Fruit fly (Drosophila melanogaster) whole organism, embryonic: ENCODE measurements around the gene m-cup.
A peak's percentile ranks its signal among the peaks of the same experiment; 100 is the strongest.

ENCODE experiments used
- Abd-B ChIP-seq: fragments of 200-800 bp; sonication (Bioruptor generic); optimal IDR thresholded peaks from 2 replicates; lab custom pipeline; 2018; ENCODE audit warnings: missing biosample characterization, mild to moderate bottlenecking, missing genetic modification characterization, moderate library complexity
- Bdp1 ChIP-seq: fragments of 200-800 bp; sonication (Bioruptor generic); optimal IDR thresholded peaks from 3 replicates; lab custom pipeline; 2016; ENCODE audit warnings: missing biosample characterization, missing genetic modification characterization
- CG10431 ChIP-seq: fragments of 200-800 bp; sonication (Bioruptor generic); optimal IDR thresholded peaks from 3 replicates; lab custom pipeline; 2018; ENCODE audit warnings: missing biosample characterization, mild to moderate bottlenecking, missing genetic modification characterization
- CG10565 ChIP-seq: fragments of 200-800 bp; sonication (Bioruptor generic); optimal IDR thresholded peaks from 3 replicates; lab custom pipeline; 2016; ENCODE audit warnings: missing biosample characterization, mild to moderate bottlenecking, missing genetic modification characterization
- CG11723 ChIP-seq: fragments of 200-800 bp; sonication (Bioruptor generic); optimal IDR thresholded peaks from 2 replicates; lab custom pipeline; 2017; ENCODE audit warnings: missing biosample characterization, mild to moderate bottlenecking, missing genetic modification characterization
- CG12071 ChIP-seq: fragments of 200-800 bp; sonication (Bioruptor generic); optimal IDR thresholded peaks from 3 replicates; lab custom pipeline; 2018; ENCODE audit warnings: missing biosample characterization, mild to moderate bottlenecking, missing genetic modification characterization
- CG12769 ChIP-seq: fragments of 200-800 bp; sonication (Bioruptor generic); optimal IDR thresholded peaks from 2 replicates; lab custom pipeline; 2019; ENCODE audit warnings: missing biosample characterization, mild to moderate bottlenecking, missing genetic modification characterization, moderate library complexity
- CG15514 ChIP-seq: fragments of 200-800 bp; sonication (Bioruptor generic); optimal IDR thresholded peaks from 3 replicates; lab custom pipeline; 2017; ENCODE audit warnings: missing biosample characterization, missing genetic modification characterization, mild to moderate bottlenecking, moderate library complexity, missing genetic modification reagents
- CG17186 ChIP-seq: fragments of 200-800 bp; sonication (Bioruptor generic); optimal IDR thresholded peaks from 3 replicates; lab custom pipeline; 2017; ENCODE audit warnings: missing biosample characterization, missing genetic modification reagents, missing genetic modification characterization
- CG17829 ChIP-seq: fragments of 200-800 bp; optimal IDR thresholded peaks from 2 replicates; lab custom pipeline; 2019; ENCODE audit warnings: missing biosample characterization, mild to moderate bottlenecking, missing genetic modification characterization, moderate library complexity
- CG3065 ChIP-seq: fragments of 200-800 bp; sonication (Bioruptor generic); optimal IDR thresholded peaks from 2 replicates; lab custom pipeline; 2016; ENCODE audit warnings: missing biosample characterization, missing genetic modification characterization
- CG32532 ChIP-seq: fragments of 200-800 bp; sonication (Bioruptor generic); IDR thresholded peaks from 2 replicates; pipeline ENCODE4 v1.3.6; 2022; ENCODE audit warnings: missing biosample characterization, missing genetic modification characterization
- CG34422 ChIP-seq: fragments of 200-800 bp; sonication (Bioruptor generic); IDR thresholded peaks from 3 replicates; pipeline ENCODE4 v1.3.6; 2022; ENCODE audit warnings: missing biosample characterization, missing genetic modification characterization
- CG6765 ChIP-seq: fragments of 200-800 bp; sonication (Bioruptor generic); optimal IDR thresholded peaks from 3 replicates; lab custom pipeline; 2017; ENCODE audit warnings: missing biosample characterization, mild to moderate bottlenecking, missing genetic modification characterization
- CG6813 ChIP-seq: fragments of 200-800 bp; sonication (Bioruptor generic); optimal IDR thresholded peaks from 2 replicates; lab custom pipeline; 2017; ENCODE audit warnings: missing biosample characterization, missing genetic modification characterization, mild to moderate bottlenecking, moderate library complexity, missing genetic modification reagents
- CG7786 ChIP-seq: fragments of 200-800 bp; sonication (Bioruptor generic); optimal IDR thresholded peaks from 2 replicates; lab custom pipeline; 2016; ENCODE audit warnings: missing biosample characterization, missing genetic modification characterization
- CG7839 ChIP-seq: fragments of 200-800 bp; sonication (Bioruptor generic); optimal IDR thresholded peaks from 3 replicates; lab custom pipeline; 2018; ENCODE audit warnings: missing biosample characterization, mild to moderate bottlenecking, missing genetic modification characterization, moderate library complexity
- CG9215 ChIP-seq: fragments of 200-800 bp; sonication (Bioruptor generic); IDR thresholded peaks from 2 replicates; pipeline ENCODE4 v1.3.6; 2022; ENCODE audit warnings: missing biosample characterization, missing genetic modification characterization
- D ChIP-seq, 2 experiments: fragments of 200-800 bp in 1 of 2; fragments of >200 bp in 1 of 2; sonication (Bioruptor generic) in 1 of 2; optimal IDR thresholded peaks; 2 replicates in 1 of 2; 3 replicates in 1 of 2; lab custom pipeline; 2017; ENCODE audit warnings: mild to moderate bottlenecking in 1 of 2, missing biosample characterization in 1 of 2, missing genetic modification characterization in 1 of 2, missing genetic modification reagents in 1 of 2
- Elba2 ChIP-seq: fragments of 200-800 bp; sonication (Bioruptor generic); optimal IDR thresholded peaks from 3 replicates; lab custom pipeline; 2016; ENCODE audit warnings: missing biosample characterization, missing genetic modification characterization
- Gug ChIP-seq: fragments of 200-800 bp; sonication (Bioruptor generic); IDR thresholded peaks from 4 replicates; pipeline ENCODE4 v1.3.6; 2022; ENCODE audit warnings: missing biosample characterization, missing genetic modification characterization
- Hand ChIP-seq: fragments of 200-800 bp; sonication (Bioruptor generic); optimal IDR thresholded peaks from 2 replicates; lab custom pipeline; 2017; ENCODE audit warnings: mild to moderate bottlenecking, missing biosample characterization, missing genetic modification reagents, missing genetic modification characterization
- Hey ChIP-seq: fragments of 200-800 bp; sonication (Bioruptor generic); optimal IDR thresholded peaks from 3 replicates; lab custom pipeline; 2018; ENCODE audit warnings: missing biosample characterization, mild to moderate bottlenecking, missing genetic modification characterization
- Hmr ChIP-seq: fragments of 200-800 bp; sonication (Bioruptor generic); optimal IDR thresholded peaks from 3 replicates; lab custom pipeline; 2017; ENCODE audit warnings: mild to moderate bottlenecking, missing biosample characterization, missing genetic modification reagents, missing genetic modification characterization
- Hr78 ChIP-seq, 2 experiments: fragments of 200-800 bp in 1 of 2; fragments of >200 bp in 1 of 2; sonication (Bioruptor generic) in 1 of 2; optimal IDR thresholded peaks; 2 replicates each; lab custom pipeline; 2017 to 2019; ENCODE audit warnings: missing biosample characterization in 2 of 2, missing genetic modification characterization in 2 of 2, mild to moderate bottlenecking in 1 of 2, moderate library complexity in 1 of 2
- Meics ChIP-seq: fragments of 200-800 bp; sonication (Bioruptor generic); optimal IDR thresholded peaks from 2 replicates; lab custom pipeline; 2017; ENCODE audit warnings: missing biosample characterization, mild to moderate bottlenecking, missing genetic modification characterization
- Mrtf ChIP-seq: fragments of 200-800 bp; sonication (Bioruptor generic); IDR thresholded peaks from 3 replicates; pipeline ENCODE4 v1.3.6; 2022; ENCODE audit warnings: missing biosample characterization, missing genetic modification characterization
- Optix ChIP-seq: fragments of 200-800 bp; sonication (Bioruptor generic); IDR thresholded peaks from 3 replicates; pipeline ENCODE4 v1.3.6; 2022; ENCODE audit warnings: missing biosample characterization, missing genetic modification characterization
- Sry-β ChIP-seq: fragments of 200-800 bp; sonication (Bioruptor generic); optimal IDR thresholded peaks from 2 replicates; lab custom pipeline; 2018; ENCODE audit warnings: missing biosample characterization, mild to moderate bottlenecking, missing genetic modification characterization, moderate library complexity
- Trl ChIP-seq, 3 experiments: fragments of >200 bp in 2 of 3; fragments of 200-800 bp in 1 of 3; sonication (Bioruptor generic) in 1 of 3; optimal IDR thresholded peaks; 2 replicates in 1 of 3; 3 replicates in 2 of 3; lab custom pipeline; 2016 to 2017; ENCODE audit warnings: missing biosample characterization in 1 of 3, missing genetic modification characterization in 1 of 3
- al ChIP-seq: fragments of 200-800 bp; sonication (Bioruptor generic); IDR thresholded peaks from 2 replicates; pipeline ENCODE4 v1.3.6; 2022; ENCODE audit warnings: missing biosample characterization, missing genetic modification characterization
- az2 ChIP-seq: fragments of 200-800 bp; sonication (Bioruptor generic); optimal IDR thresholded peaks from 3 replicates; lab custom pipeline; 2016; ENCODE audit warnings: missing biosample characterization, missing genetic modification characterization
- bowl ChIP-seq: fragments of 200-800 bp; sonication (Bioruptor generic); IDR thresholded peaks from 2 replicates; pipeline ENCODE4 v1.3.6; 2022; ENCODE audit warnings: missing biosample characterization, missing genetic modification characterization
- crc ChIP-seq: fragments of 200-800 bp; sonication (Bioruptor generic); optimal IDR thresholded peaks from 2 replicates; lab custom pipeline; 2016; ENCODE audit warnings: missing biosample characterization, missing genetic modification characterization
- fd96Cb ChIP-seq: fragments of 200-800 bp; sonication (Bioruptor generic); optimal IDR thresholded peaks from 2 replicates; lab custom pipeline; 2018; ENCODE audit warnings: missing biosample characterization, mild to moderate bottlenecking, missing genetic modification characterization, moderate library complexity
- gem ChIP-seq: fragments of 200-800 bp; sonication (Bioruptor generic); optimal IDR thresholded peaks from 2 replicates; lab custom pipeline; 2019; ENCODE audit warnings: missing biosample characterization, mild to moderate bottlenecking, missing genetic modification characterization, moderate library complexity
- gro ChIP-seq: fragments of 200-800 bp; sonication (Bioruptor generic); optimal IDR thresholded peaks from 2 replicates; lab custom pipeline; 2016; ENCODE audit warnings: missing biosample characterization, missing genetic modification characterization
- ham ChIP-seq: fragments of 200-800 bp; sonication (Bioruptor generic); IDR thresholded peaks from 2 replicates; pipeline ENCODE4 v1.3.6; 2022; ENCODE audit warnings: missing biosample characterization, missing genetic modification characterization
- nom ChIP-seq: fragments of 200-800 bp; sonication (Bioruptor generic); optimal IDR thresholded peaks from 2 replicates; lab custom pipeline; 2017; ENCODE audit warnings: missing biosample characterization, missing genetic modification characterization, mild to moderate bottlenecking, moderate library complexity, missing genetic modification reagents
- ranshi ChIP-seq: fragments of 200-800 bp; sonication (Bioruptor generic); IDR thresholded peaks from 2 replicates; pipeline ENCODE4 v1.3.6; 2022; ENCODE audit warnings: missing biosample characterization, missing genetic modification characterization
- repo ChIP-seq: fragments of 200-800 bp; sonication (Bioruptor generic); optimal IDR thresholded peaks from 2 replicates; lab custom pipeline; 2016; ENCODE audit warnings: missing biosample characterization, missing genetic modification characterization
- sisA ChIP-seq: fragments of 200-800 bp; sonication (Bioruptor generic); IDR thresholded peaks from 2 replicates; pipeline ENCODE4 v1.3.6; 2022; ENCODE audit warnings: missing biosample characterization, missing genetic modification characterization
- slbo ChIP-seq: fragments of 200-800 bp; sonication (Bioruptor generic); IDR thresholded peaks from 2 replicates; pipeline ENCODE4 v1.3.6; 2022; ENCODE audit warnings: missing biosample characterization, missing genetic modification characterization
- ttk ChIP-seq: fragments of 200-800 bp; sonication (Bioruptor generic); IDR thresholded peaks from 2 replicates; pipeline ENCODE4 v2.1.2; 2022; ENCODE audit warnings: missing biosample characterization, missing genetic modification characterization
- tx ChIP-seq: fragments of 200-800 bp; sonication (Bioruptor generic); optimal IDR thresholded peaks from 2 replicates; lab custom pipeline; 2016; ENCODE audit warnings: missing biosample characterization, missing genetic modification characterization
- unc-4 ChIP-seq: fragments of 200-800 bp; sonication (Bioruptor generic); IDR thresholded peaks from 2 replicates; pipeline ENCODE4 v1.3.6; 2022; ENCODE audit warnings: missing biosample characterization, missing genetic modification characterization; ENCODE audit not compliant: partially characterized antibody
- vnd ChIP-seq: fragments of 200-800 bp; sonication (Bioruptor generic); IDR thresholded peaks from 3 replicates; pipeline ENCODE4 v1.3.6; 2022; ENCODE audit warnings: missing biosample characterization, missing genetic modification characterization; ENCODE audit not compliant: partially characterized antibody
- wor ChIP-seq: fragments of 200-800 bp; sonication (Bioruptor generic); IDR thresholded peaks from 2 replicates; pipeline ENCODE4 v1.3.6; 2022; ENCODE audit warnings: missing biosample characterization, missing genetic modification characterization
- zen ChIP-seq: fragments of 200-800 bp; sonication (Bioruptor generic); optimal IDR thresholded peaks from 3 replicates; lab custom pipeline; 2018; ENCODE audit warnings: missing biosample characterization, mild to moderate bottlenecking, missing genetic modification characterization, moderate library complexity

The m-cup gene

dm6 chr3R:17149080-17149746, at the start of gene m-cup, which contains the start of gene Det (continued):
- TF ChIP-seq CG11723 (GFP tag; lab: Kevin White, UChicago) (no peak), slbo (GFP tag; lab: Robert Waterston, UW) (no peak), Hand (GFP tag; lab: Kevin White, UChicago) (no peak), CG10431 (GFP tag; lab: Kevin White, UChicago) (no peak), CG15514 (GFP tag; lab: Kevin White, UChicago) (peak; percentile 32), gro (GFP tag; lab: Kevin White, UChicago) (no peak), CG32532 (GFP tag; lab: Robert Waterston, UW) (0 out of 2 replicates have a peak, but pooled peaks have one; percentile 7), gem (tag; lab: Kevin White, UChicago) (peak; percentile 29), Abd-B (GFP tag; lab: Kevin White, UChicago) (no peak), wor (GFP tag; lab: Robert Waterston, UW) (no peak), Optix (GFP tag; lab: Robert Waterston, UW) (no peak), repo (GFP tag; lab: Kevin White, UChicago) (no peak), CG34422 (peak; percentile 51; the same call in 1 of the 3 replicates), Mrtf (no peak), fd96Cb (tag; lab: Kevin White, UChicago) (no peak), ham (GFP tag; lab: Robert Waterston, UW) (no peak), Sry-β (peak; percentile 18), D (optimal IDR thresholded peaks at IDR 0.05; lab: Kevin White, UChicago) (no peak), D (GFP tag; optimal IDR thresholded peaks at IDR 0.05; lab: Kevin White, UChicago) (no peak), CG6765 (no peak), vnd (GFP tag; lab: Robert Waterston, UW) (peak; percentile 73), nom (GFP tag; lab: Kevin White, UChicago) (no peak), az2 (GFP tag; lab: Kevin White, UChicago) (no peak), zen (tag; lab: Kevin White, UChicago) (no peak), unc-4 (GFP tag; lab: Robert Waterston, UW) (peak; percentile 81), ranshi (no peak), Trl (optimal IDR thresholded peaks at IDR 0.05; lab: Kevin White, UChicago) (no peak), Trl (GFP tag; optimal IDR thresholded peaks at IDR 0.05; lab: Kevin White, UChicago) (peak; percentile 16), CG12071 (no peak), tx (GFP tag; lab: Kevin White, UChicago) (no peak), Hey (no peak), Bdp1 (GFP tag; lab: Kevin White, UChicago) (no peak), Meics (GFP tag; lab: Kevin White, UChicago) (no peak), crc (GFP tag; lab: Kevin White, UChicago) (no peak), sisA (GFP tag; lab: Robert Waterston, UW) (no peak), bowl (GFP tag; lab: Robert Waterston, UW) (no peak), CG17829 (tag; lab: Kevin White, UChicago) (peak; percentile 37), ttk (GFP tag; lab: Robert Waterston, UW) (no peak), CG6813 (GFP tag; lab: Kevin White, UChicago) (no peak), Gug (no peak), CG7839 (tag; lab: Kevin White, UChicago) (no peak), al (GFP tag; lab: Robert Waterston, UW) (no peak), CG7786 (peak; percentile 5), Elba2 (GFP tag; lab: Kevin White, UChicago) (no peak), Hmr (GFP tag; lab: Kevin White, UChicago) (peak; percentile 23), CG9215 (GFP tag; lab: Robert Waterston, UW) (no peak), CG10565 (GFP tag; lab: Kevin White, UChicago) (no peak), CG3065 (GFP tag; lab: Kevin White, UChicago) (no peak), CG12769 (tag; lab: Kevin White, UChicago) (no peak), CG17186 (GFP tag; lab: Kevin White, UChicago) (peak; percentile 79), Hr78 (GFP tag; optimal IDR thresholded peaks at IDR 0.05; lab: Kevin White, UChicago) (no peak)
